Worm (Caenorhabditis elegans): ENCODE data around the gene ZK1290.5.

DNA sequence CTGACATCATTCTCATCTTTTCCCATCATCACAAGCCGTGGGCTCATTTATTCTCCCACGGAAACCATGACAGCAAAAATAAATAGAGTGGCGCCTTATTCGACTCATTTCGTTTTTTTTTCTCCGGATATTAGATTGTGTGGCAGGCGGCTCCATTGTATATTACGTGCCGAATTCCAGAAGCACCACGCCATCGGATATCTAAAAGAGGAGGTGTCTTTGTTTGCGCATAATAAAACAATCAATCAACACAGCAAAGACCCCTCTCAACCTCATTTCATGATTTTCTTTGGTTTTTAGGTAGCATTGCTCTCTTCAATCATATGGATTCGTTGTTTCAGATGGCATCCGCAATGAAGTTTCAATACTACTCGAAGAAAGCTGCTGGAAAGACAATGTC, 19.6 kb downstream of the ZK1290.5 start, which contains the start of gene tph-1:
- TF ChIP-seq ztf-29 (GFP tag; IDR thresholded peaks at IDR 0.05) = no peak
- no peak for TF ChIP-seq ztf-23 (GFP tag; IDR thresholded peaks at IDR 0.05)

Measured in whole organism, midembryonic.